Fruit fly (Drosophila melanogaster) whole organism, pupa: ENCODE data around the gene ps.

Experiments
- CG10348 ChIP-seq: fragments of 200-800 bp; sonication (Bioruptor generic); IDR thresholded peaks from 2 replicates; pipeline ENCODE4 v1.3.6; 2022; ENCODE audit warnings: missing biosample characterization, missing genetic modification characterization
- CG12605 ChIP-seq: fragments of 200-800 bp; sonication (Bioruptor generic); IDR thresholded peaks from 2 replicates; pipeline ENCODE4 v1.3.6; 2022; ENCODE audit warnings: missing biosample characterization, missing genetic modification characterization
- CG13204 ChIP-seq: fragments of 200-800 bp; sonication (Bioruptor generic); optimal IDR thresholded peaks from 2 replicates; lab custom pipeline; 2018; ENCODE audit warnings: missing biosample characterization, mild to moderate bottlenecking, missing genetic modification characterization, moderate library complexity
- CG14655 ChIP-seq: fragments of 200-800 bp; sonication (Bioruptor generic); optimal IDR thresholded peaks from 3 replicates; lab custom pipeline; 2017; ENCODE audit warnings: mild to moderate bottlenecking, missing biosample characterization, missing genetic modification reagents, missing genetic modification characterization
- CG15710 ChIP-seq: fragments of 200-800 bp; sonication (Bioruptor generic); optimal IDR thresholded peaks from 2 replicates; lab custom pipeline; 2018; ENCODE audit warnings: missing biosample characterization, mild to moderate bottlenecking, missing genetic modification characterization, moderate library complexity
- CG17806 ChIP-seq: fragments of 200-800 bp; sonication (Bioruptor generic); optimal IDR thresholded peaks from 2 replicates; lab custom pipeline; 2018; ENCODE audit warnings: missing biosample characterization, mild to moderate bottlenecking, missing genetic modification characterization, moderate library complexity
- CG32121 ChIP-seq: fragments of 200-800 bp; sonication (Bioruptor generic); IDR thresholded peaks from 2 replicates; pipeline ENCODE4 v1.3.6; 2022; ENCODE audit warnings: missing biosample characterization, missing genetic modification characterization
- CG34367 ChIP-seq: fragments of 200-800 bp; sonication (Bioruptor generic); optimal IDR thresholded peaks from 2 replicates; lab custom pipeline; 2018; ENCODE audit warnings: missing biosample characterization, mild to moderate bottlenecking, missing genetic modification characterization
- CG4496 ChIP-seq: fragments of 200-800 bp; sonication (Bioruptor generic); IDR thresholded peaks from 3 replicates; pipeline ENCODE4 v1.3.6; 2022; ENCODE audit warnings: missing biosample characterization, missing genetic modification characterization
- CG8159 ChIP-seq: fragments of 200-800 bp; sonication (Bioruptor generic); optimal IDR thresholded peaks from 3 replicates; lab custom pipeline; 2018; ENCODE audit warnings: missing biosample characterization, mild to moderate bottlenecking, missing genetic modification characterization, moderate library complexity
- CG8301 ChIP-seq: fragments of 200-800 bp; sonication (Bioruptor generic); optimal IDR thresholded peaks from 2 replicates; lab custom pipeline; 2018; ENCODE audit warnings: missing biosample characterization, mild to moderate bottlenecking, missing genetic modification characterization
- CG9948 ChIP-seq: fragments of 200-800 bp; sonication (Bioruptor generic); optimal IDR thresholded peaks from 2 replicates; lab custom pipeline; 2018; ENCODE audit warnings: missing biosample characterization, mild to moderate bottlenecking, missing genetic modification characterization, moderate library complexity
- D1 ChIP-seq: fragments of 200-800 bp; sonication (Bioruptor generic); optimal IDR thresholded peaks from 2 replicates; lab custom pipeline; 2018; ENCODE audit warnings: missing biosample characterization, mild to moderate bottlenecking, missing genetic modification characterization, moderate library complexity
- EcR ChIP-seq: fragments of 200-800 bp; sonication (Bioruptor generic); optimal IDR thresholded peaks from 3 replicates; lab custom pipeline; 2019; ENCODE audit warnings: missing biosample characterization, missing genetic modification characterization, mild to moderate bottlenecking, moderate library complexity, missing genetic modification reagents
- Ets98B ChIP-seq: fragments of 200-800 bp; sonication (Bioruptor generic); IDR thresholded peaks from 2 replicates; pipeline ENCODE4 v1.3.6; 2022; ENCODE audit warnings: missing biosample characterization, missing genetic modification characterization
- Pif1A ChIP-seq: fragments of 200-800 bp; sonication (Bioruptor generic); optimal IDR thresholded peaks from 3 replicates; lab custom pipeline; 2016; ENCODE audit warnings: missing biosample characterization, missing genetic modification characterization
- Pif1B ChIP-seq: fragments of 200-800 bp; sonication (Bioruptor generic); optimal IDR thresholded peaks from 3 replicates; lab custom pipeline; 2016; ENCODE audit warnings: missing biosample characterization, missing genetic modification characterization
- Snoo ChIP-seq: fragments of 200-800 bp; sonication (Bioruptor generic); optimal IDR thresholded peaks from 3 replicates; lab custom pipeline; 2017; ENCODE audit warnings: missing biosample characterization, mild to moderate bottlenecking, missing genetic modification characterization, inconsistent platforms
- fd96Ca ChIP-seq: fragments of 200-800 bp; sonication (Bioruptor generic); IDR thresholded peaks from 3 replicates; pipeline ENCODE4 v1.3.6; 2022; ENCODE audit warnings: missing biosample characterization, missing genetic modification characterization
- gl ChIP-seq: fragments of 200-800 bp; sonication (Bioruptor generic); optimal IDR thresholded peaks from 2 replicates; lab custom pipeline; 2018; ENCODE audit warnings: missing biosample characterization, mild to moderate bottlenecking, missing genetic modification characterization
- rn ChIP-seq: fragments of 200-800 bp; sonication (Bioruptor generic); IDR thresholded peaks from 2 replicates; pipeline ENCODE4 v1.3.6; 2022; ENCODE audit warnings: missing biosample characterization, missing genetic modification characterization

The ps gene

dm6 chr3R:9385987-9386386 lies 31.8 kb upstream of the ps start:
- TF ChIP-seq CG10348 (GFP tag; lab: Robert Waterston, UW) (no peak), CG8301 (tag; lab: Kevin White, UChicago) (peak; percentile 14), gl (no peak), Pif1A (GFP tag; lab: Kevin White, UChicago) (no peak), CG12605 (GFP tag; lab: Robert Waterston, UW) (0 out of 2 replicates have a peak, but pooled peaks have one; percentile 32), CG4496 (GFP tag; lab: Robert Waterston, UW) (peak; percentile 65), D1 (no peak), CG17806 (no peak), CG8159 (tag; lab: Kevin White, UChicago) (no peak), CG32121 (GFP tag; lab: Robert Waterston, UW) (peak; percentile 23; the same call in 1 of the 2 replicates), EcR (no peak), CG9948 (tag; lab: Kevin White, UChicago) (no peak), rn (GFP tag; lab: Robert Waterston, UW) (no peak), CG34367 (tag; lab: Kevin White, UChicago) (no peak), fd96Ca (GFP tag; lab: Robert Waterston, UW) (no peak), Ets98B (GFP tag; lab: Robert Waterston, UW) (peak; percentile 57), Pif1B (no peak)

- TF ChIP-seq EcR (peak; percentile 71), Pif1B (no peak)
These were observed 30.1 kb upstream of the ps start for dm6 chr3R:9387634-9388033.

- TF ChIP-seq D1 (no peak), fd96Ca (GFP tag; lab: Robert Waterston, UW) (no peak), CG14655 (GFP tag; lab: Kevin White, UChicago) (no peak), EcR (no peak), gl (no peak), CG10348 (GFP tag; lab: Robert Waterston, UW) (no peak), CG8301 (tag; lab: Kevin White, UChicago) (no peak), Pif1B (no peak), CG15710 (tag; lab: Kevin White, UChicago) (no peak), CG17806 (no peak)
These were observed 29.4 kb upstream of the ps start for dm6 chr3R:9388321-9388720.

dm6 chr3R:9388972-9389371 lies 28.8 kb upstream of the ps start:
- TF ChIP-seq Ets98B (GFP tag; lab: Robert Waterston, UW) (peak; percentile 49), D1 (no peak), gl (peak; percentile 88), CG9948 (tag; lab: Kevin White, UChicago) (peak; percentile 6), fd96Ca (GFP tag; lab: Robert Waterston, UW) (no peak), CG15710 (tag; lab: Kevin White, UChicago) (peak; percentile 51), CG4496 (GFP tag; lab: Robert Waterston, UW) (peak; percentile 63; the same call in 1 of the 3 replicates), CG12605 (GFP tag; lab: Robert Waterston, UW) (peak; percentile 58), Snoo (tag; lab: Kevin White, UChicago) (no peak), CG8301 (tag; lab: Kevin White, UChicago) (peak; percentile 16), Pif1A (GFP tag; lab: Kevin White, UChicago) (peak; percentile 61), CG13204 (peak; percentile 82), EcR (peak; percentile 85), CG17806 (peak; percentile 45), CG32121 (GFP tag; lab: Robert Waterston, UW) (peak; percentile 39), CG14655 (GFP tag; lab: Kevin White, UChicago) (peak; percentile 50), CG8159 (tag; lab: Kevin White, UChicago) (peak; percentile 56), CG10348 (GFP tag; lab: Robert Waterston, UW) (no peak), Pif1B (peak; percentile 53), rn (GFP tag; lab: Robert Waterston, UW) (no peak), CG34367 (tag; lab: Kevin White, UChicago) (peak; percentile 53)

dm6 chr3R:9390201-9390600 lies 27.5 kb upstream of the ps start:
- TF ChIP-seq Snoo (tag; lab: Kevin White, UChicago) (no peak), CG13204 (no peak), CG15710 (tag; lab: Kevin White, UChicago) (no peak)

- no peak for TF ChIP-seq CG13204
- TF ChIP-seq Pif1B: no peak
- TF ChIP-seq EcR: peak; percentile 23
- no peak for TF ChIP-seq Ets98B (GFP tag; lab: Robert Waterston, UW)
- no peak for TF ChIP-seq CG9948 (tag; lab: Kevin White, UChicago)
These were observed 25.3 kb upstream of the ps start for dm6 chr3R:9392421-9392820.

dm6 chr3R:9393542-9394025 lies 24.2 kb upstream of the ps start:
- peak; percentile 96 for TF ChIP-seq CG8159 (tag; lab: Kevin White, UChicago)
- TF ChIP-seq CG9948 (tag; lab: Kevin White, UChicago): peak; percentile 97
- peak; percentile 97 for TF ChIP-seq CG15710 (tag; lab: Kevin White, UChicago)
- TF ChIP-seq Snoo (tag; lab: Kevin White, UChicago): peak; percentile 92
- peak; percentile 95 for TF ChIP-seq Ets98B (GFP tag; lab: Robert Waterston, UW)
- TF ChIP-seq Pif1B: peak; percentile 95
- TF ChIP-seq CG12605 (GFP tag; lab: Robert Waterston, UW): peak; percentile 97
- peak; percentile 93 for TF ChIP-seq CG13204
- TF ChIP-seq D1: peak; percentile 89
- TF ChIP-seq CG34367 (tag; lab: Kevin White, UChicago): peak; percentile 97
- TF ChIP-seq CG8301 (tag; lab: Kevin White, UChicago): peak; percentile 99
- peak; percentile 58 for TF ChIP-seq CG10348 (GFP tag; lab: Robert Waterston, UW)
- TF ChIP-seq gl: peak; percentile 95
- TF ChIP-seq EcR: peak; percentile 73
- peak; percentile 97 for TF ChIP-seq CG17806
- peak; percentile 95 for TF ChIP-seq Pif1A (GFP tag; lab: Kevin White, UChicago)
- peak; percentile 87 for TF ChIP-seq rn (GFP tag; lab: Robert Waterston, UW)
- peak; percentile 98 for TF ChIP-seq CG4496 (GFP tag; lab: Robert Waterston, UW)
- peak; percentile 99 for TF ChIP-seq CG14655 (GFP tag; lab: Kevin White, UChicago)
- peak; percentile 97 for TF ChIP-seq fd96Ca (GFP tag; lab: Robert Waterston, UW)
- peak; percentile 90 for TF ChIP-seq CG32121 (GFP tag; lab: Robert Waterston, UW)
- TF ChIP-seq, all 21 proteins: peak for 21
